Worm (Caenorhabditis elegans) whole organism, L4/young adult: Measurements from ENCODE around the gene cdh-7.

Experiments used
- W03F9.2 ChIP-seq: fragments of 150-350 bp; optimal IDR thresholded peaks from 2 replicates; lab custom pipeline; 2014; ENCODE audit warnings: missing biosample characterization, missing genetic modification characterization
- dao-5 ChIP-seq: sonication (generic microtip); optimal IDR thresholded peaks from 2 replicates; lab custom pipeline; 2016; ENCODE audit warnings: missing genotype, missing genetic modification characterization, moderate library complexity, missing compliant biosample characterization
- him-1 ChIP-seq: sonication (generic microtip); optimal IDR thresholded peaks from 2 replicates; lab custom pipeline; 2016; ENCODE audit warnings: missing genotype, missing genetic modification reagents, missing genetic modification characterization, missing compliant biosample characterization

The cdh-7 gene

DNA sequence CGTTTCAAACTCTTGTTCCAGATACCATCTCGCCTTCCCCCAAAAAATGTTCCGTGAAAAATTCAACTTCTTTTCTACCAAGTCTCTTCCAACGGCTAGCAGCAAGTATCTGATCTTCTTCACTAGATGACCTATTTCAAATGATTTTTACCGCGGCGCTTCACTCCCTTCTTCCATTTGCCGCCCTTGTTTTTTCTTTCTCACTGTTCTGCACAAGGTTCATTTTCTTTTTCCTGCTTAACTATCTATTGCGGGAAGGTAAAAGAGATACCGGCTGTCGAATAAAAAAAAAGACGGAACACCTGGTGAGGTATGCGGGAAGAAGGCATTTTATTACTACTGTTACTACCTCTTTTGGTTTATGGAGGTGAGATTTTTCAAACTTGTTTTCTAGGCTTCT, at the start of gene cdh-7:
Gene cdh-7, plus strand, starts transcription at position 214 of the 400 bp plus-strand sequence.
- TF ChIP-seq him-1 (tag; lab: Kevin White, UChicago) (no peak), dao-5 (tag; lab: Kevin White, UChicago) (no peak)

- peak; percentile 83 for TF ChIP-seq W03F9.2 (tag; lab: Kevin White, UChicago)
- TF ChIP-seq him-1 (tag; lab: Kevin White, UChicago), result peak; percentile 42
- TF ChIP-seq dao-5 (tag; lab: Kevin White, UChicago), result no peak
These were observed 48.0 kb upstream of the cdh-7 start, which contains the start of gene eif-3.B for ce11 chrII:14794935-14795454. eif-3.B (plus strand) TSS chrII:14795404.

DNA sequence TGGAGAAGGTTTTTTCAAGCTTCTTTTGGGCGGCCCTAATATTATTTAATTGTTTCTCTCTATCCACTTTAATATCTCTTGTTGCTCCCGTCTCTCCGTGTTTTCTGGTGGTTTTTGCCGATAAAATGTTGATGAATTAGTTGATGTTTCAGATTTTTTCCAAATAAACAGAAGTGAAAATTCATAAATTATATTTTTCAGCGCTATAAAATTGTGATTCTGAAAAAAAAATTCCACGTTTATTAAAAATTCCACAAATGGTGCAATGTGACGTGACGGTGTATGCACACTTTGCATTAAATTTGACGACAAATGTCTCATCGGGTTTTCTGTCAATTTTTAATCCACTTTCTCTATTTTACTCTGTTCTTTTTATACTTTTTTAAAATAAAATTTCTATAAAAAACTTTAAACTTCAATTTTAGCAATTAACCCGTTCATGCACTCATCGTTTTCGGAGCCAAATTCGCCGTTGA, 44.9 kb upstream of the cdh-7 start, which contains the start of gene tbc-20:
Gene tbc-20, plus strand, starts transcription at position 426 of the 476 bp plus-strand sequence.
- TF ChIP-seq him-1 (tag; lab: Kevin White, UChicago) (no peak), W03F9.2 (tag; lab: Kevin White, UChicago) (peak; percentile 37), dao-5 (tag; lab: Kevin White, UChicago) (no peak)

DNA sequence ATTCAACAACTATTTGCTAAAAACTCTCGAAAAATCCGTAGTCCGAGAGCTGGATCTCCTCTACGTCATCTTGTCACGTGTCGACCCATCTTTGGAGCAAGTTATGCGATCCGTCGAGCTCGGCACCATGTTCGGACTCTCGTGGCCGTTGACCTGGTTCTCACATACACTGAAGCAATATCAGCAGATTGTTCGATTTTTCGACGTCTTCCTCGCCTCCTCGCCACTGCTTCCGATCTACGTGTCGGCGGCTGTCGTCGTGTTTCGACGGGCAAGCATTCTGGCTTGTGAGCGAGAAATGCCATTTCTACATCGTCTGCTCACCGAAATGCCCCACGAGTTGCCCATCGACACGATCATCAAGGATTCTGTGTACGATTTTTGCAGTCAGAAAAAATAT, 43.7 kb upstream of the cdh-7 start:
- no peak for TF ChIP-seq dao-5 (tag; lab: Kevin White, UChicago)
- TF ChIP-seq him-1 (tag; lab: Kevin White, UChicago), result no peak
- TF ChIP-seq W03F9.2 (tag; lab: Kevin White, UChicago), result no peak

- TF ChIP-seq him-1 (tag; lab: Kevin White, UChicago), result peak; percentile 5
- no peak for TF ChIP-seq dao-5 (tag; lab: Kevin White, UChicago)
These were observed 41.9 kb upstream of the cdh-7 start for ce11 chrII:14801086-14801531.

ce11 chrII:14804259-14804899, 38.6 kb upstream of the cdh-7 start, which contains the start of gene W01D2.3:
W01D2.3 (minus strand) TSS chrII:14804309.
- TF ChIP-seq dao-5 (tag; lab: Kevin White, UChicago) (peak; percentile 71), W03F9.2 (tag; lab: Kevin White, UChicago) (peak; percentile 33), him-1 (tag; lab: Kevin White, UChicago) (peak; percentile 32)

ce11 chrII:14805686-14806085, 37.3 kb upstream of the cdh-7 start, which contains the start of gene srt-11:
srt-11 (plus strand) TSS chrII:14805986.
- TF ChIP-seq W03F9.2 (tag; lab: Kevin White, UChicago) (no peak), dao-5 (tag; lab: Kevin White, UChicago) (no peak)

DNA sequence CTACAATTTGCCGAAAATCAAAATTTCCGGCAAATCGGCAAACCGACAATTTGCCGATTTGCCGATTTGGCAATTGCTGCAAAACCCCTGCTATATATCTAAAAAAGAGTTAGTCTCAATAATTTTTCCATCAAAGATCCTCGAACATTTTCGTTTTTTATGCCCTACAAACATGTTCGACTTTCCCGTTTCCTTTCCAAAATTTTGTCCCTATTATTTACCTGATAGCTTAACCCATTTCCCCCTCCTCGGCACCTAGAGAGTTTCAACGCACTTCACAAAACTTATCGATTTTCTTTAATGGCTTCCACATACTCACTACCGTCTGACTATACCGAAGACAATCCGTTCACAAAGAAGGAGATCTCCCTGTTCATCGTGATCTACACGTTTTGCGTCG, 34.3 kb upstream of the cdh-7 start, which contains the start of gene W01D2.6:
Gene W01D2.6, plus strand, starts transcription at position 301 of the 400 bp plus-strand sequence.
- TF ChIP-seq dao-5 (tag; lab: Kevin White, UChicago) (no peak), W03F9.2 (tag; lab: Kevin White, UChicago) (no peak), him-1 (tag; lab: Kevin White, UChicago) (no peak)

DNA sequence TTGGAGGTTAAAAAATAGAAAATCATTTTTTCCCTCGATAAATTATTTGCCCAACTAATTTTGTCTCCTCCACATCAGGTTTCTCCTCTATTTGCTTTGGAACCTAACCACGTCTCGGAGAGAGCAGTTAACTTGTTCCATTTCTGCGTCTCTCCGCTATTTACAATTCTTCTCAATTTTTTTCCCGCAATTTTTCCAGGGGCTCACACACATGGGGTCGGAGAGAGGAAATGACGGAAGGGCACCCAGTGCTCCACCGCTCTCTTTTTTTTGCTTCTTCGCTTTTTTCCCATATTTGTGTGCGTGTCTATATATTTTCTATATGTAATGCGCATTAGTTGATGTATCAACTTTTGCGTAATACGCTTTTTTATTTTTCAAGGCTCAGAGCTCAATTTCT, 32.4 kb upstream of the cdh-7 start:
- TF ChIP-seq him-1 (tag; lab: Kevin White, UChicago) (no peak), W03F9.2 (tag; lab: Kevin White, UChicago) (no peak), dao-5 (tag; lab: Kevin White, UChicago) (no peak)

DNA sequence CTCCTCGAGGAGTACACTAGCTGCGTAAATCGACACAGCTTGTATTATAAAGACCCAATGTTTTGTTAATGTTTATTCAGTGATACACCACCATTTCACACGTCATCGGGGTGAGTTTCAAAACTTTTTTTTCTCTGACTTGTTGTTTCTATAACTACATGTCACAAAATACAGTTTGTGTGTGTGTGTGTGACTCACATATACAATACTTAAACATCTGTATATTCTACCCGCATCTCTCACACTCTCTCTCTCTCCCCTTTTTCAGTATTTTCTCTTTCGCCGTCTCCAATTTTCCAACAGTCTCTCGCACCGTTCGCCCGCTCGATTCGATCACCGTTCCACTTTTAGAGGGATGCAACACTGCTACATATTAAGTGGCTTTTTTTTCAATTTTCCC, 31.6 kb upstream of the cdh-7 start:
- no peak for TF ChIP-seq W03F9.2 (tag; lab: Kevin White, UChicago)
- TF ChIP-seq dao-5 (tag; lab: Kevin White, UChicago), result no peak
- no peak for TF ChIP-seq him-1 (tag; lab: Kevin White, UChicago)

ce11 chrII:14812231-14812630, 30.8 kb upstream of the cdh-7 start, which contains the start of gene osta-3:
osta-3 (plus strand) TSS chrII:14812531.
- TF ChIP-seq him-1 (tag; lab: Kevin White, UChicago) (no peak), W03F9.2 (tag; lab: Kevin White, UChicago) (no peak), dao-5 (tag; lab: Kevin White, UChicago) (no peak)

ce11 chrII:14812661-14813060, 30.4 kb upstream of the cdh-7 start:
- TF ChIP-seq W03F9.2 (tag; lab: Kevin White, UChicago) (no peak), dao-5 (tag; lab: Kevin White, UChicago) (no peak), him-1 (tag; lab: Kevin White, UChicago) (no peak)

- TF ChIP-seq him-1 (tag; lab: Kevin White, UChicago) (no peak), dao-5 (tag; lab: Kevin White, UChicago) (no peak), W03F9.2 (tag; lab: Kevin White, UChicago) (no peak)
These were observed 29.9 kb upstream of the cdh-7 start for ce11 chrII:14813106-14813505.
